Fruit fly (Drosophila melanogaster) whole organism, embryonic: ENCODE measurements around the gene Mrgn1.

Experiments used
- Ada2b ChIP-seq: fragments of 200-800 bp; sonication (Bioruptor generic); IDR thresholded peaks from 2 replicates; pipeline ENCODE4 v1.3.6; 2022; ENCODE audit warnings: missing biosample characterization, missing genetic modification characterization
- BEAF-32 ChIP-seq: fragments of 200-800 bp; sonication (Bioruptor generic); optimal IDR thresholded peaks from 3 replicates; lab custom pipeline; 2017; ENCODE audit warnings: missing biosample characterization, missing genetic modification characterization, mild to moderate bottlenecking, moderate library complexity, missing genetic modification reagents
- CG10431 ChIP-seq: fragments of 200-800 bp; sonication (Bioruptor generic); optimal IDR thresholded peaks from 3 replicates; lab custom pipeline; 2018; ENCODE audit warnings: missing biosample characterization, mild to moderate bottlenecking, missing genetic modification characterization
- CG11247 ChIP-seq: fragments of 200-800 bp; sonication (Bioruptor generic); IDR thresholded peaks from 2 replicates; pipeline ENCODE4 v1.3.6; 2022; ENCODE audit warnings: missing biosample characterization, missing genetic modification characterization
- CG12769 ChIP-seq: fragments of 200-800 bp; sonication (Bioruptor generic); optimal IDR thresholded peaks from 2 replicates; lab custom pipeline; 2019; ENCODE audit warnings: missing biosample characterization, mild to moderate bottlenecking, missing genetic modification characterization, moderate library complexity
- CG15269 ChIP-seq: fragments of 200-800 bp; sonication (Bioruptor generic); optimal IDR thresholded peaks from 2 replicates; lab custom pipeline; 2018; ENCODE audit warnings: missing biosample characterization, mild to moderate bottlenecking, missing genetic modification characterization, moderate library complexity
- CG17612 ChIP-seq: fragments of 200-800 bp; sonication (Bioruptor generic); IDR thresholded peaks from 2 replicates; pipeline ENCODE4 v1.3.6; 2022; ENCODE audit warnings: missing biosample characterization, missing genetic modification characterization
- CG18011 ChIP-seq: fragments of 200-800 bp; sonication (Bioruptor generic); optimal IDR thresholded peaks from 2 replicates; lab custom pipeline; 2017; ENCODE audit warnings: missing biosample characterization, missing genetic modification characterization, mild to moderate bottlenecking, moderate library complexity, missing genotype
- CG18262 ChIP-seq: fragments of 200-800 bp; optimal IDR thresholded peaks from 3 replicates; lab custom pipeline; 2019; ENCODE audit warnings: missing biosample characterization, mild to moderate bottlenecking, missing genetic modification characterization, moderate library complexity
- CG2120 ChIP-seq: fragments of 200-800 bp; sonication (Bioruptor generic); optimal IDR thresholded peaks from 3 replicates; lab custom pipeline; 2016; ENCODE audit warnings: missing biosample characterization, missing genetic modification characterization
- CG33557 ChIP-seq: fragments of 200-800 bp; sonication (Bioruptor generic); optimal IDR thresholded peaks from 2 replicates; lab custom pipeline; 2019; ENCODE audit warnings: missing biosample characterization, mild to moderate bottlenecking, missing genetic modification characterization, moderate library complexity
- CG34224 ChIP-seq: fragments of 200-800 bp; sonication (Bioruptor generic); IDR thresholded peaks from 3 replicates; pipeline ENCODE4 v1.3.6; 2022; ENCODE audit warnings: missing biosample characterization, missing genetic modification characterization; ENCODE audit not compliant: partially characterized antibody
- CG34376 ChIP-seq: fragments of 200-800 bp; sonication (Bioruptor generic); optimal IDR thresholded peaks from 2 replicates; lab custom pipeline; 2018; ENCODE audit warnings: missing biosample characterization, mild to moderate bottlenecking, missing genetic modification characterization
- CG5953 ChIP-seq: fragments of 200-800 bp; sonication (Bioruptor generic); IDR thresholded peaks from 2 replicates; pipeline ENCODE4 v1.3.6; 2022; ENCODE audit warnings: missing biosample characterization, missing genetic modification characterization
- CG6175 ChIP-seq: fragments of 200-800 bp; sonication (Bioruptor generic); IDR thresholded peaks from 3 replicates; pipeline ENCODE4 v1.3.6; 2022; ENCODE audit warnings: missing biosample characterization, missing genetic modification characterization
- CG6254 ChIP-seq: fragments of 200-800 bp; sonication (Bioruptor generic); optimal IDR thresholded peaks from 3 replicates; lab custom pipeline; 2017; ENCODE audit warnings: mild to moderate bottlenecking, missing biosample characterization, missing genetic modification reagents, missing genetic modification characterization
- CG6854 ChIP-seq: fragments of 200-800 bp; sonication (Bioruptor generic); optimal IDR thresholded peaks from 3 replicates; lab custom pipeline; 2017; ENCODE audit warnings: missing biosample characterization, mild to moderate bottlenecking, missing genetic modification characterization
- CG7839 ChIP-seq: fragments of 200-800 bp; sonication (Bioruptor generic); optimal IDR thresholded peaks from 3 replicates; lab custom pipeline; 2018; ENCODE audit warnings: missing biosample characterization, mild to moderate bottlenecking, missing genetic modification characterization, moderate library complexity
- CG8089 ChIP-seq: fragments of 200-800 bp; sonication (Bioruptor generic); optimal IDR thresholded peaks from 3 replicates; lab custom pipeline; 2016; ENCODE audit warnings: missing biosample characterization, missing genetic modification characterization
- CG9215 ChIP-seq: fragments of 200-800 bp; sonication (Bioruptor generic); IDR thresholded peaks from 2 replicates; pipeline ENCODE4 v1.3.6; 2022; ENCODE audit warnings: missing biosample characterization, missing genetic modification characterization
- Dfd ChIP-seq, 2 experiments: fragments of >200 bp; optimal IDR thresholded peaks; 2 replicates each; lab custom pipeline; 2017; ENCODE audit warnings: missing biosample characterization in 2 of 2, missing genetic modification characterization in 2 of 2
- Dref ChIP-seq: fragments of 200-800 bp; sonication (Bioruptor generic); IDR thresholded peaks from 2 replicates; pipeline ENCODE4 v1.3.6; 2022; ENCODE audit warnings: missing biosample characterization, missing genetic modification characterization
- Ets65A ChIP-seq: fragments of 200-800 bp; sonication (Bioruptor generic); peaks from one replicate; lab custom pipeline; 2016; ENCODE audit warnings: missing biosample characterization, missing genetic modification characterization
- HLH3B ChIP-seq: fragments of 200-800 bp; sonication (Bioruptor generic); IDR thresholded peaks from 2 replicates; pipeline ENCODE4 v1.3.6; 2022; ENCODE audit warnings: missing biosample characterization, missing genetic modification characterization
- Myb ChIP-seq: fragments of 200-800 bp; sonication (Bioruptor generic); optimal IDR thresholded peaks from 2 replicates; lab custom pipeline; 2016; ENCODE audit warnings: missing biosample characterization, missing genetic modification characterization
- Oaz ChIP-seq: fragments of 200-800 bp; sonication (Bioruptor generic); IDR thresholded peaks from 2 replicates; pipeline ENCODE4 v1.3.6; 2022; ENCODE audit warnings: missing biosample characterization, missing genetic modification characterization
- Opbp ChIP-seq: fragments of 200-800 bp; sonication (Bioruptor generic); IDR thresholded peaks from 3 replicates; pipeline ENCODE4 v1.3.6; 2022; ENCODE audit warnings: missing biosample characterization, missing genetic modification characterization; ENCODE audit not compliant: partially characterized antibody
- Pdp1 ChIP-seq, 2 experiments: fragments of 200-800 bp; sonication (Bioruptor generic); optimal IDR thresholded peaks; 3 replicates each; lab custom pipeline; 2016; ENCODE audit warnings: missing biosample characterization in 2 of 2, missing genetic modification characterization in 2 of 2, mild to moderate bottlenecking in 1 of 2, moderate library complexity in 1 of 2
- Rfx ChIP-seq: fragments of 200-800 bp; sonication (Bioruptor generic); IDR thresholded peaks from 2 replicates; pipeline ENCODE4 v1.3.6; 2022; ENCODE audit warnings: missing biosample characterization, missing genetic modification characterization
- Scr ChIP-seq: fragments of 200-800 bp; sonication (Bioruptor generic); IDR thresholded peaks from 2 replicates; pipeline ENCODE4 v1.3.6; 2022; ENCODE audit warnings: missing biosample characterization, missing genetic modification characterization; ENCODE audit not compliant: partially characterized antibody
- Sin3A ChIP-seq: fragments of >200 bp; optimal IDR thresholded peaks from 2 replicates; lab custom pipeline; 2018
- Sox102F ChIP-seq: fragments of 200-800 bp; sonication (Bioruptor generic); optimal IDR thresholded peaks from 2 replicates; lab custom pipeline; 2018; ENCODE audit warnings: missing biosample characterization, mild to moderate bottlenecking, missing genetic modification characterization, moderate library complexity
- Sry-δ ChIP-seq: fragments of 200-800 bp; sonication (Bioruptor generic); optimal IDR thresholded peaks from 2 replicates; lab custom pipeline; 2016; ENCODE audit warnings: missing biosample characterization, missing genetic modification characterization
- Xrp1 ChIP-seq: fragments of 200-800 bp; sonication (Bioruptor generic); IDR thresholded peaks from 2 replicates; pipeline ENCODE4 v1.3.6; 2022; ENCODE audit warnings: missing biosample characterization, missing genetic modification characterization
- br ChIP-seq: fragments of >200 bp; optimal IDR thresholded peaks from 2 replicates; lab custom pipeline; 2017
- cas ChIP-seq: fragments of 200-800 bp; sonication (Bioruptor generic); IDR thresholded peaks from 2 replicates; pipeline ENCODE4 v1.3.6; 2022; ENCODE audit warnings: missing biosample characterization, missing genetic modification characterization
- cg ChIP-seq: fragments of 200-800 bp; sonication (Bioruptor generic); optimal IDR thresholded peaks from 3 replicates; lab custom pipeline; 2019; ENCODE audit warnings: missing biosample characterization, mild to moderate bottlenecking, missing genetic modification characterization, moderate library complexity
- chm ChIP-seq: fragments of 200-800 bp; sonication (Bioruptor generic); IDR thresholded peaks from 2 replicates; pipeline ENCODE4 v1.3.6; 2022; ENCODE audit warnings: missing biosample characterization, missing genetic modification characterization
- cwo ChIP-seq: fragments of 200-800 bp; sonication (Bioruptor generic); optimal IDR thresholded peaks from 3 replicates; lab custom pipeline; 2017; ENCODE audit warnings: missing biosample characterization, missing genetic modification characterization, mild to moderate bottlenecking, moderate library complexity, missing genetic modification reagents
- disco-r ChIP-seq: fragments of 200-800 bp; sonication (Bioruptor generic); optimal IDR thresholded peaks from 2 replicates; lab custom pipeline; 2016; ENCODE audit warnings: missing biosample characterization, missing genetic modification characterization
- fru ChIP-seq: fragments of >200 bp; optimal IDR thresholded peaks from 2 replicates; lab custom pipeline; 2017
- insv ChIP-seq, 2 experiments: fragments of 200-800 bp; sonication (Bioruptor generic); optimal IDR thresholded peaks; 3 replicates each; lab custom pipeline; 2016 to 2018; ENCODE audit warnings: missing biosample characterization in 2 of 2, missing genetic modification characterization in 2 of 2
- nerfin-1 ChIP-seq: fragments of 200-800 bp; sonication (Bioruptor generic); optimal IDR thresholded peaks from 3 replicates; lab custom pipeline; 2019; ENCODE audit warnings: missing biosample characterization, mild to moderate bottlenecking, missing genetic modification characterization, moderate library complexity
- odd ChIP-seq: fragments of 200-800 bp; sonication (Bioruptor generic); optimal IDR thresholded peaks from 2 replicates; lab custom pipeline; 2017; ENCODE audit warnings: missing biosample characterization, mild to moderate bottlenecking, missing genetic modification characterization
- onecut ChIP-seq: fragments of 200-800 bp; sonication (Bioruptor generic); IDR thresholded peaks from 2 replicates; pipeline ENCODE4 v1.3.6; 2022; ENCODE audit warnings: missing biosample characterization, missing genetic modification characterization
- phol ChIP-seq: fragments of 200-800 bp; sonication (Bioruptor generic); optimal IDR thresholded peaks from 3 replicates; lab custom pipeline; 2018; ENCODE audit warnings: missing biosample characterization, mild to moderate bottlenecking, missing genetic modification characterization, moderate library complexity
- rib ChIP-seq: fragments of 200-800 bp; sonication (Bioruptor generic); IDR thresholded peaks from 2 replicates; pipeline ENCODE4 v1.3.6; 2022; ENCODE audit warnings: missing biosample characterization, missing genetic modification characterization
- ro ChIP-seq: fragments of 200-800 bp; sonication (Bioruptor generic); IDR thresholded peaks from 2 replicates; pipeline ENCODE4 v1.3.6; 2022; ENCODE audit warnings: missing biosample characterization, missing genetic modification characterization
- sisA ChIP-seq: fragments of 200-800 bp; sonication (Bioruptor generic); IDR thresholded peaks from 2 replicates; pipeline ENCODE4 v1.3.6; 2022; ENCODE audit warnings: missing biosample characterization, missing genetic modification characterization
- ssp ChIP-seq: fragments of 200-800 bp; sonication (Bioruptor generic); IDR thresholded peaks from 2 replicates; pipeline ENCODE4 v1.3.6; 2022; ENCODE audit warnings: missing biosample characterization, missing genetic modification characterization
- stwl ChIP-seq: fragments of 200-800 bp; sonication (Bioruptor generic); optimal IDR thresholded peaks from 3 replicates; lab custom pipeline; 2018; ENCODE audit warnings: missing biosample characterization, mild to moderate bottlenecking, missing genetic modification characterization, moderate library complexity
- sug ChIP-seq: fragments of 200-800 bp; optimal IDR thresholded peaks from 2 replicates; lab custom pipeline; 2019; ENCODE audit warnings: missing biosample characterization, mild to moderate bottlenecking, missing genetic modification characterization, moderate library complexity

The Mrgn1 gene

dm6 chrX:13737939-13738338 lies 16.2 kb upstream of the Mrgn1 start, which contains the start of gene CG11134 (continued):
- TF ChIP-seq Dref (GFP tag; lab: Robert Waterston, UW) (peak; percentile 64), Ada2b (GFP tag; lab: Robert Waterston, UW) (no peak), Myb (peak; percentile 61), Opbp (GFP tag; lab: Robert Waterston, UW) (peak; percentile 40; the same call in 1 of the 3 replicates), sug (tag; lab: Kevin White, UChicago) (peak; percentile 18), Sry-δ (GFP tag; lab: Kevin White, UChicago) (peak; percentile 33), stwl (tag; lab: Kevin White, UChicago) (peak; percentile 26), fru (lab: Kevin White, UChicago) (no peak), insv (GFP tag; optimal IDR thresholded peaks at IDR 0.05; lab: Kevin White, UChicago) (peak in 1 of 2 experiments; percentile 83), CG34224 (GFP tag; lab: Robert Waterston, UW) (peak; percentile 43; the same call in 1 of the 3 replicates)

dm6 chrX:13736174-13736482 lies 14.4 kb upstream of the Mrgn1 start, which contains the start of gene g:
g (minus strand) TSS chrX:13736278.
- TF ChIP-seq rib (GFP tag; lab: Robert Waterston, UW) (no peak), nerfin-1 (tag; lab: Kevin White, UChicago) (no peak), CG33557 (GFP tag; lab: Kevin White, UChicago) (no peak), CG15269 (tag; lab: Kevin White, UChicago) (no peak), BEAF-32 (GFP tag; lab: Kevin White, UChicago) (peak; percentile 91), Rfx (GFP tag; lab: Robert Waterston, UW) (peak; percentile 35; the same call in 1 of the 2 replicates), sisA (no peak), disco-r (GFP tag; lab: Kevin White, UChicago) (no peak), odd (GFP tag; lab: Kevin White, UChicago) (no peak), CG6254 (GFP tag; lab: Kevin White, UChicago) (no peak), Ets65A (GFP tag; lab: Kevin White, UChicago) (peak; percentile 43), CG18262 (tag; lab: Kevin White, UChicago) (no peak), Oaz (GFP tag; lab: Robert Waterston, UW) (no peak), Sin3A (lab: Kevin White, UChicago) (peak; percentile 69), Dfd (GFP tag; optimal IDR thresholded peaks at IDR 0.05; lab: Kevin White, UChicago) (no peak), CG5953 (GFP tag; lab: Robert Waterston, UW) (no peak), CG7839 (no peak), ro (GFP tag; lab: Robert Waterston, UW) (no peak), Scr (GFP tag; lab: Robert Waterston, UW) (peak; percentile 88), Pdp1 (GFP tag; optimal IDR thresholded peaks at IDR 0.05; lab: Kevin White, UChicago) (no peak), CG12769 (tag; lab: Kevin White, UChicago) (no peak), chm (GFP tag; lab: Robert Waterston, UW) (no peak), onecut (GFP tag; lab: Robert Waterston, UW) (no peak), Xrp1 (GFP tag; lab: Robert Waterston, UW) (no peak), cwo (no peak), HLH3B (GFP tag; lab: Robert Waterston, UW) (no peak), cas (no peak), CG18011 (GFP tag; lab: Kevin White, UChicago) (no peak), CG11247 (GFP tag; lab: Robert Waterston, UW) (no peak), phol (tag; lab: Kevin White, UChicago) (peak; percentile 4), CG2120 (GFP tag; lab: Kevin White, UChicago) (peak; percentile 51), br (lab: Kevin White, UChicago) (no peak), CG9215 (GFP tag; lab: Robert Waterston, UW) (no peak), CG8089 (GFP tag; lab: Kevin White, UChicago) (no peak), CG34376 (GFP tag; lab: Kevin White, UChicago) (no peak), cg (GFP tag; lab: Kevin White, UChicago) (no peak), CG6854 (no peak), CG10431 (GFP tag; lab: Kevin White, UChicago) (no peak), Sox102F (no peak), ssp (GFP tag; lab: Robert Waterston, UW) (peak; percentile 22; the same call in 1 of the 2 replicates), CG6175 (GFP tag; lab: Robert Waterston, UW) (no peak), CG17612 (GFP tag; lab: Robert Waterston, UW) (no peak)
